Fruit fly (Drosophila melanogaster) whole organism, embryonic: ENCODE measurements around the gene TfIIA-S.

ENCODE experiments used
- CG10147 ChIP-seq: fragments of 200-800 bp; sonication (Bioruptor generic); optimal IDR thresholded peaks from 2 replicates; lab custom pipeline; 2019; ENCODE audit warnings: missing biosample characterization, mild to moderate bottlenecking, missing genetic modification characterization, moderate library complexity
- CG10209 ChIP-seq: fragments of 200-800 bp; sonication (Bioruptor generic); optimal IDR thresholded peaks from 3 replicates; lab custom pipeline; 2017; ENCODE audit warnings: missing biosample characterization, mild to moderate bottlenecking, missing genetic modification characterization, missing genetic modification reagents
- CG10267 ChIP-seq: fragments of 200-800 bp; sonication (Bioruptor generic); optimal IDR thresholded peaks from 2 replicates; lab custom pipeline; 2018; ENCODE audit warnings: missing biosample characterization, mild to moderate bottlenecking, missing genetic modification characterization, moderate library complexity
- CG11560 ChIP-seq: fragments of 200-800 bp; sonication (Bioruptor generic); IDR thresholded peaks from 3 replicates; pipeline ENCODE4 v1.3.6; 2022; ENCODE audit warnings: missing biosample characterization, missing genetic modification characterization
- CG12219 ChIP-seq: fragments of 200-800 bp; sonication (Bioruptor generic); optimal IDR thresholded peaks from 3 replicates; lab custom pipeline; 2018; ENCODE audit warnings: missing biosample characterization, mild to moderate bottlenecking, missing genetic modification characterization
- CG1233 ChIP-seq: fragments of 200-800 bp; sonication (Bioruptor generic); optimal IDR thresholded peaks from 4 replicates; lab custom pipeline; 2018; ENCODE audit warnings: missing biosample characterization, mild to moderate bottlenecking, missing genetic modification characterization
- CG14667 ChIP-seq: fragments of 200-800 bp; sonication (Bioruptor generic); IDR thresholded peaks from 2 replicates; pipeline ENCODE4 v1.3.6; 2022; ENCODE audit warnings: missing biosample characterization, missing genetic modification characterization
- CG15011 ChIP-seq: fragments of 200-800 bp; sonication (Bioruptor generic); optimal IDR thresholded peaks from 3 replicates; lab custom pipeline; 2018; ENCODE audit warnings: missing biosample characterization, mild to moderate bottlenecking, missing genetic modification characterization
- CG15479 ChIP-seq: fragments of 200-800 bp; sonication (Bioruptor generic); optimal IDR thresholded peaks from 3 replicates; lab custom pipeline; 2019; ENCODE audit warnings: missing biosample characterization, mild to moderate bottlenecking, missing genetic modification characterization, moderate library complexity
- CG15601 ChIP-seq: fragments of 200-800 bp; sonication (Bioruptor generic); optimal IDR thresholded peaks from 3 replicates; lab custom pipeline; 2019; ENCODE audit warnings: missing biosample characterization, mild to moderate bottlenecking, missing genetic modification characterization, moderate library complexity
- CG1602 ChIP-seq: fragments of 200-800 bp; sonication (Bioruptor generic); optimal IDR thresholded peaks from 3 replicates; lab custom pipeline; 2016; ENCODE audit warnings: missing biosample characterization, missing genetic modification characterization
- CG30431 ChIP-seq: fragments of 200-800 bp; sonication (Bioruptor generic); optimal IDR thresholded peaks from 2 replicates; lab custom pipeline; 2017; ENCODE audit warnings: missing biosample characterization, missing genetic modification characterization
- CG31388 ChIP-seq: fragments of 200-800 bp; sonication (Bioruptor generic); optimal IDR thresholded peaks from 2 replicates; lab custom pipeline; 2016; ENCODE audit warnings: missing biosample characterization, missing genetic modification characterization
- CG34224 ChIP-seq: fragments of 200-800 bp; sonication (Bioruptor generic); IDR thresholded peaks from 3 replicates; pipeline ENCODE4 v1.3.6; 2022; ENCODE audit warnings: missing biosample characterization, missing genetic modification characterization; ENCODE audit not compliant: partially characterized antibody
- CG5953 ChIP-seq: fragments of 200-800 bp; sonication (Bioruptor generic); IDR thresholded peaks from 2 replicates; pipeline ENCODE4 v1.3.6; 2022; ENCODE audit warnings: missing biosample characterization, missing genetic modification characterization
- CG7745 ChIP-seq: fragments of 200-800 bp; sonication (Bioruptor generic); optimal IDR thresholded peaks from 2 replicates; lab custom pipeline; 2018; ENCODE audit warnings: missing biosample characterization, mild to moderate bottlenecking, missing genetic modification characterization, moderate library complexity
- CG8281 ChIP-seq: fragments of 200-800 bp; sonication (Bioruptor generic); optimal IDR thresholded peaks from 2 replicates; lab custom pipeline; 2018; ENCODE audit warnings: missing biosample characterization, mild to moderate bottlenecking, missing genetic modification characterization, moderate library complexity
- Fer3 ChIP-seq: fragments of 200-800 bp; sonication (Bioruptor generic); optimal IDR thresholded peaks from 2 replicates; lab custom pipeline; 2018; ENCODE audit warnings: missing biosample characterization, mild to moderate bottlenecking, missing genetic modification characterization, moderate library complexity
- HLHmδ ChIP-seq: fragments of 200-800 bp; sonication (Bioruptor generic); optimal IDR thresholded peaks from 2 replicates; lab custom pipeline; 2018; ENCODE audit warnings: missing biosample characterization, mild to moderate bottlenecking, missing genetic modification characterization, moderate library complexity
- Hr78 ChIP-seq, 2 experiments: fragments of 200-800 bp in 1 of 2; fragments of >200 bp in 1 of 2; sonication (Bioruptor generic) in 1 of 2; optimal IDR thresholded peaks; 2 replicates each; lab custom pipeline; 2017 to 2019; ENCODE audit warnings: missing biosample characterization in 2 of 2, missing genetic modification characterization in 2 of 2, mild to moderate bottlenecking in 1 of 2, moderate library complexity in 1 of 2
- Med ChIP-seq: fragments of 200-800 bp; sonication (Bioruptor generic); peaks from one replicate; lab custom pipeline; 2016; ENCODE audit warnings: missing biosample characterization, missing genetic modification characterization, mild to moderate bottlenecking, inconsistent platforms, moderate library complexity
- NC2β ChIP-seq: fragments of 200-800 bp; sonication (Bioruptor generic); optimal IDR thresholded peaks from 2 replicates; lab custom pipeline; 2016; ENCODE audit warnings: missing biosample characterization, missing genetic modification characterization
- Nf-YA ChIP-seq: fragments of 200-800 bp; sonication (Bioruptor generic); IDR thresholded peaks from 2 replicates; pipeline ENCODE4 v1.3.6; 2022; ENCODE audit warnings: missing biosample characterization, missing genetic modification characterization
- Vsx1 ChIP-seq: fragments of 200-800 bp; sonication (Bioruptor generic); optimal IDR thresholded peaks from 2 replicates; lab custom pipeline; 2017; ENCODE audit warnings: missing biosample characterization, mild to moderate bottlenecking, missing genetic modification characterization, missing genetic modification reagents
- Xrp1 ChIP-seq: fragments of 200-800 bp; sonication (Bioruptor generic); IDR thresholded peaks from 2 replicates; pipeline ENCODE4 v1.3.6; 2022; ENCODE audit warnings: missing biosample characterization, missing genetic modification characterization
- az2 ChIP-seq: fragments of 200-800 bp; sonication (Bioruptor generic); optimal IDR thresholded peaks from 3 replicates; lab custom pipeline; 2016; ENCODE audit warnings: missing biosample characterization, missing genetic modification characterization
- bsh ChIP-seq, 2 experiments: fragments of 200-800 bp; sonication (Bioruptor generic); optimal IDR thresholded peaks; 2 replicates each; lab custom pipeline; 2017 to 2018; ENCODE audit warnings: mild to moderate bottlenecking in 2 of 2, missing biosample characterization in 2 of 2, missing genetic modification characterization in 2 of 2, moderate library complexity in 1 of 2
- cato ChIP-seq: fragments of 200-800 bp; sonication (Bioruptor generic); optimal IDR thresholded peaks from 2 replicates; lab custom pipeline; 2016; ENCODE audit warnings: missing biosample characterization, missing genetic modification characterization, borderline replicate concordance
- cg ChIP-seq: fragments of 200-800 bp; sonication (Bioruptor generic); optimal IDR thresholded peaks from 3 replicates; lab custom pipeline; 2019; ENCODE audit warnings: missing biosample characterization, mild to moderate bottlenecking, missing genetic modification characterization, moderate library complexity
- chn ChIP-seq: fragments of 200-800 bp; sonication (Bioruptor generic); optimal IDR thresholded peaks from 2 replicates; lab custom pipeline; 2016; ENCODE audit warnings: missing biosample characterization, missing genetic modification characterization
- dm ChIP-seq: fragments of 200-800 bp; sonication (Bioruptor generic); optimal IDR thresholded peaks from 3 replicates; lab custom pipeline; 2016; ENCODE audit warnings: missing biosample characterization, missing genetic modification characterization
- dmrt99B ChIP-seq: fragments of 200-800 bp; sonication (Bioruptor generic); optimal IDR thresholded peaks from 2 replicates; lab custom pipeline; 2018; ENCODE audit warnings: missing biosample characterization, mild to moderate bottlenecking, missing genetic modification characterization, moderate library complexity
- gem ChIP-seq: fragments of 200-800 bp; sonication (Bioruptor generic); optimal IDR thresholded peaks from 2 replicates; lab custom pipeline; 2019; ENCODE audit warnings: missing biosample characterization, mild to moderate bottlenecking, missing genetic modification characterization, moderate library complexity
- grau ChIP-seq: fragments of 200-800 bp; optimal IDR thresholded peaks from 3 replicates; lab custom pipeline; 2019; ENCODE audit warnings: missing biosample characterization, mild to moderate bottlenecking, missing genetic modification characterization, moderate library complexity
- grn ChIP-seq: fragments of 200-800 bp; sonication (Bioruptor generic); optimal IDR thresholded peaks from 3 replicates; lab custom pipeline; 2017; ENCODE audit warnings: missing biosample characterization, missing genetic modification characterization
- lmd ChIP-seq: fragments of 200-800 bp; sonication (Bioruptor generic); IDR thresholded peaks from 2 replicates; pipeline ENCODE4 v1.3.6; 2022; ENCODE audit warnings: missing biosample characterization, missing genetic modification characterization
- pzg ChIP-seq: fragments of 200-800 bp; sonication (Bioruptor generic); optimal IDR thresholded peaks from 3 replicates; lab custom pipeline; 2018; ENCODE audit warnings: missing biosample characterization, mild to moderate bottlenecking, missing genetic modification characterization, moderate library complexity
- sens ChIP-seq: fragments of 200-800 bp; sonication (Bioruptor generic); peaks from one replicate; lab custom pipeline; 2016; ENCODE audit warnings: missing biosample characterization, missing genetic modification characterization
- tap ChIP-seq: fragments of 200-800 bp; optimal IDR thresholded peaks from 3 replicates; lab custom pipeline; 2019; ENCODE audit warnings: missing biosample characterization, mild to moderate bottlenecking, missing genetic modification characterization, moderate library complexity
- tll ChIP-seq, 2 experiments: fragments of 200-800 bp in 1 of 2; fragments of >200 bp in 1 of 2; sonication (Bioruptor generic) in 1 of 2; optimal IDR thresholded peaks; 2 replicates each; lab custom pipeline; 2017 to 2019; ENCODE audit warnings: missing biosample characterization in 2 of 2, missing genetic modification characterization in 2 of 2, mild to moderate bottlenecking in 1 of 2, moderate library complexity in 1 of 2
- twi ChIP-seq: fragments of 200-800 bp; optimal IDR thresholded peaks from 2 replicates; lab custom pipeline; 2019; ENCODE audit warnings: missing biosample characterization, mild to moderate bottlenecking, missing genetic modification characterization, moderate library complexity
- tx ChIP-seq: fragments of 200-800 bp; sonication (Bioruptor generic); optimal IDR thresholded peaks from 2 replicates; lab custom pipeline; 2016; ENCODE audit warnings: missing biosample characterization, missing genetic modification characterization

TfIIA-S gene

dm6 chr3R:23885182-23885581 lies 5.7 kb downstream of the TfIIA-S start:
- no peak for TF ChIP-seq CG31388
- TF ChIP-seq tap (tag; lab: Kevin White, UChicago): no peak
- TF ChIP-seq Vsx1: no peak
- TF ChIP-seq cg (GFP tag; lab: Kevin White, UChicago): no peak
- no peak for TF ChIP-seq CG1602
- no peak for TF ChIP-seq Nf-YA (GFP tag; lab: Robert Waterston, UW)
- TF ChIP-seq CG12219 (GFP tag; lab: Kevin White, UChicago): no peak
- no peak for TF ChIP-seq gem (tag; lab: Kevin White, UChicago)
- no peak for TF ChIP-seq cato
- TF ChIP-seq CG15011 (GFP tag; lab: Kevin White, UChicago): no peak
- TF ChIP-seq CG11560 (tag; lab: Robert Waterston, UW): no peak

dm6 chr3R:23884088-23884727 lies 6.7 kb downstream of the TfIIA-S start:
- 0 out of 2 replicates have a peak, but pooled peaks have one; percentile 14 for TF ChIP-seq Xrp1 (GFP tag; lab: Robert Waterston, UW)
- TF ChIP-seq Med (GFP tag; lab: Kevin White, UChicago): peak; percentile 18
- peak; percentile 54 for TF ChIP-seq grau (tag; lab: Kevin White, UChicago)
- TF ChIP-seq CG30431 (GFP tag; lab: Kevin White, UChicago): peak; percentile 8
- TF ChIP-seq grn (GFP tag; lab: Kevin White, UChicago): peak; percentile 9
- TF ChIP-seq Hr78 (GFP tag; optimal IDR thresholded peaks at IDR 0.05; lab: Kevin White, UChicago): peak in 1 of 2 experiments; percentile 95
- no peak for TF ChIP-seq chn (GFP tag; lab: Kevin White, UChicago)
- no peak for TF ChIP-seq tx (GFP tag; lab: Kevin White, UChicago)
- peak; percentile 72 for TF ChIP-seq sens (GFP tag; lab: Kevin White, UChicago)
- no peak for TF ChIP-seq dmrt99B (tag; lab: Kevin White, UChicago)

dm6 chr3R:23880280-23880679 lies 10.6 kb downstream of the TfIIA-S start:
- TF ChIP-seq CG15479 (peak; percentile 65), tll (GFP tag; optimal IDR thresholded peaks at IDR 0.05; lab: Kevin White, UChicago) (peak in 1 of 2 experiments; percentile 49), CG5953 (no peak)

dm6 chr3R:23878318-23878799 lies 12.5 kb downstream of the TfIIA-S start:
- TF ChIP-seq lmd (GFP tag; lab: Robert Waterston, UW): no peak
- TF ChIP-seq CG1233: no peak
- no peak for TF ChIP-seq dm (GFP tag; lab: Kevin White, UChicago)
- peak in 1 of 2 experiments; percentile 14 for TF ChIP-seq bsh (GFP tag; optimal IDR thresholded peaks at IDR 0.05; lab: Kevin White, UChicago)

dm6 chr3R:23877606-23878317 lies 13.1 kb downstream of the TfIIA-S start:
- TF ChIP-seq Fer3 (no peak), CG7745 (tag; lab: Kevin White, UChicago) (no peak), CG8281 (tag; lab: Kevin White, UChicago) (no peak), CG15601 (tag; lab: Kevin White, UChicago) (peak; percentile 8), NC2β (no peak), Med (GFP tag; lab: Kevin White, UChicago) (peak; percentile 11), az2 (no peak), HLHmδ (no peak), CG34224 (GFP tag; lab: Robert Waterston, UW) (no peak), CG10147 (GFP tag; lab: Kevin White, UChicago) (no peak), CG10209 (GFP tag; lab: Kevin White, UChicago) (no peak), pzg (no peak), CG10267 (tag; lab: Kevin White, UChicago) (no peak), twi (no peak), CG14667 (GFP tag; lab: Robert Waterston, UW) (no peak)
